Worm (Caenorhabditis elegans): ENCODE data around the gene C13F10.8.
A peak's percentile ranks its signal among the peaks of the same experiment; 100 is the strongest.

Gene C13F10.8

ce11 chrV:7223152-7223551, 2.3 kb upstream of the C13F10.8 start, which contains the start of gene C13F10.7:
TSS of gene C13F10.7 (minus strand) at chrV:7223252.
- TF ChIP-seq ztf-4 (tag; optimal IDR thresholded peaks at IDR 0.05), result no peak
- TF ChIP-seq pha-4 (tag; optimal IDR thresholded peaks at IDR 0.05), result no peak
- no peak for TF ChIP-seq hmg-11 (tag; optimal IDR thresholded peaks at IDR 0.05)
- TF ChIP-seq ceh-9 (tag; optimal IDR thresholded peaks at IDR 0.05), result no peak
- TF ChIP-seq nhr-25 (tag; optimal IDR thresholded peaks at IDR 0.05), result no peak
- TF ChIP-seq snpc-4 (tag; optimal IDR thresholded peaks at IDR 0.05), result no peak
- no peak for TF ChIP-seq nhr-28 (tag; optimal IDR thresholded peaks at IDR 0.05)
- TF ChIP-seq nhr-67 (tag; optimal IDR thresholded peaks at IDR 0.05), result no peak
- no peak for TF ChIP-seq fkh-2 (tag; optimal IDR thresholded peaks at IDR 0.05)
- no peak for TF ChIP-seq ceh-82 (tag; optimal IDR thresholded peaks at IDR 0.05)
- no peak for TF ChIP-seq elt-3 (tag; optimal IDR thresholded peaks at IDR 0.05)
- no peak for TF ChIP-seq mml-1 (tag; optimal IDR thresholded peaks at IDR 0.05)
- TF ChIP-seq tbx-2 (tag; optimal IDR thresholded peaks at IDR 0.05), result no peak
- TF ChIP-seq ama-1 (optimal IDR thresholded peaks at IDR 0.05), result no peak
- TF ChIP-seq ZK546.5 (tag; optimal IDR thresholded peaks at IDR 0.05), result no peak
- no peak for TF ChIP-seq nhr-43 (tag; optimal IDR thresholded peaks at IDR 0.05; ENCODE audit: poor library complexity, severe bottlenecking)
- no peak for TF ChIP-seq daf-12 (tag; optimal IDR thresholded peaks at IDR 0.05)
- TF ChIP-seq nhr-77 (tag; optimal IDR thresholded peaks at IDR 0.05), result no peak

DNA sequence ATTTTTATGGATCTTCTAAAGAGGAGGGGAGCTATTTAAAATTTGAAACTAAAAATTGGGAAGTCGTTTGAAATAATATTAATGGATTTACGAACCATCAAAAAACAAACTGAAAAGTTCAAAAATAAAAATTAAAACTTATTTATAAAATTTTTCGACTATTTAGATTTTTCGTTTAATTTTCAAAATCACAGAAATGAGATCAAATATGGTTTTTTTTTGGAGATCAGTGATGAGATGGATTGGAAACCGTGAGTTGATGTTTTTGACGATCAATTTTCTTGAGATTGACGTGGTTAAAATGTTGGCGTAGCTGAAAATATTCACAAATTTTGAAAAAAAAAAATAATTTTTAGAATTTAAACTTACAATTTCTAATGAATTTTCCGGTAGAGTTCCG, 1.8 kb downstream of the C13F10.8 start, which contains the start of gene C13F10.5:
Gene C13F10.5 (minus strand): TSS at position 101 of the 400 bp plus-strand sequence.
- TF ChIP-seq ztf-11 (tag; optimal IDR thresholded peaks at IDR 0.05), result no peak
- no peak for TF ChIP-seq lsy-12 (tag; optimal IDR thresholded peaks at IDR 0.05)
- no peak for TF ChIP-seq nhr-11 (tag; optimal IDR thresholded peaks at IDR 0.05)
- TF ChIP-seq jun-1 (tag; optimal IDR thresholded peaks at IDR 0.05), result no peak
- no peak for TF ChIP-seq lin-15B (tag; optimal IDR thresholded peaks at IDR 0.05)
- no peak for TF ChIP-seq nhr-28 (tag; optimal IDR thresholded peaks at IDR 0.05)
- TF ChIP-seq ceh-82 (tag; optimal IDR thresholded peaks at IDR 0.05), result no peak
- no peak for TF ChIP-seq ztf-4 (tag; optimal IDR thresholded peaks at IDR 0.05)
- no peak for TF ChIP-seq ceh-28 (tag; optimal IDR thresholded peaks at IDR 0.05)
- TF ChIP-seq fkh-10 (GFP tag; optimal IDR thresholded peaks at IDR 0.05), result no peak
- TF ChIP-seq nhr-67 (tag; optimal IDR thresholded peaks at IDR 0.05), result no peak
- TF ChIP-seq elt-1 (tag; optimal IDR thresholded peaks at IDR 0.05), result no peak
- TF ChIP-seq lin-39 (tag; optimal IDR thresholded peaks at IDR 0.05), result no peak
- TF ChIP-seq ceh-9 (tag; optimal IDR thresholded peaks at IDR 0.05), result no peak
- no peak for TF ChIP-seq hmg-11 (tag; optimal IDR thresholded peaks at IDR 0.05)

DNA sequence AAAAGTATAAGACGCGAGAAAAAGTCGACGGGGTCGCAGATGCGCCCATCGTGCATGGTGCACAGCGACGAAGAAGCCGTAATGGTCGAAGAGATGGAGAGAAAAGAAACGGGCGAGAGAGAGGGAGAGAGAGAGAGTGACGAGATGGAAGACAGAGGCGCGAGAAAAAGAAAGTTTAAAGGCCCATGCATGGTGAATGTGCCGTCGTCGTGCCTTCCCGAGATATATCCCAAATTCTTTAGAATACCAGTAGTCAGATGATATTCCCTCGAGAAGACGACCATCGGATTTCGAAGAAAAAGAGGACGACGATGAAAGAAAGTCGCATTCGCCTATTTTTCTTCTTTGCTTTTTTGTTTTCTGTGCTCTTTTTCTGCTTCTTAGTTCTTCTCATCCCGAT, 4.8 kb downstream of the C13F10.8 start:
- TF ChIP-seq nfya-1 (tag; optimal IDR thresholded peaks at IDR 0.05; ENCODE audit: insufficient read depth), result peak; percentile 46
- no peak for TF ChIP-seq nhr-237 (tag; optimal IDR thresholded peaks at IDR 0.05)
- TF ChIP-seq nhr-28 (tag; optimal IDR thresholded peaks at IDR 0.05), result no peak
- TF ChIP-seq elt-2 (tag; optimal IDR thresholded peaks at IDR 0.05), result no peak
- TF ChIP-seq pqm-1 (tag; optimal IDR thresholded peaks at IDR 0.05), result no peak
- peak; percentile 28 for TF ChIP-seq lin-15B (tag; optimal IDR thresholded peaks at IDR 0.05)
- peak; percentile 16 for TF ChIP-seq lin-39 (tag; optimal IDR thresholded peaks at IDR 0.05)
- no peak for TF ChIP-seq ZK546.5 (tag; optimal IDR thresholded peaks at IDR 0.05)
- TF ChIP-seq fos-1 (tag; optimal IDR thresholded peaks at IDR 0.05), result no peak
- no peak for TF ChIP-seq nhr-76 (tag; optimal IDR thresholded peaks at IDR 0.05)
- no peak for TF ChIP-seq elt-1 (tag; optimal IDR thresholded peaks at IDR 0.05)
- no peak for TF ChIP-seq unc-62 (GFP tag; optimal IDR thresholded peaks at IDR 0.05)
- TF ChIP-seq zag-1 (tag; optimal IDR thresholded peaks at IDR 0.05), result no peak
- TF ChIP-seq nhr-23 (tag; optimal IDR thresholded peaks at IDR 0.05), result no peak
- TF ChIP-seq tbx-2 (tag; optimal IDR thresholded peaks at IDR 0.05), result no peak
- TF ChIP-seq hmg-11 (tag; optimal IDR thresholded peaks at IDR 0.05), result peak; percentile 44
- TF ChIP-seq fkh-10 (GFP tag; optimal IDR thresholded peaks at IDR 0.05), result no peak
- no peak for TF ChIP-seq ztf-4 (tag; optimal IDR thresholded peaks at IDR 0.05)
- TF ChIP-seq ceh-9 (tag; optimal IDR thresholded peaks at IDR 0.05), result no peak
- TF ChIP-seq nhr-25 (tag; optimal IDR thresholded peaks at IDR 0.05), result no peak
- no peak for TF ChIP-seq elt-3 (tag; optimal IDR thresholded peaks at IDR 0.05)
- TF ChIP-seq ama-1 (optimal IDR thresholded peaks at IDR 0.05), result no peak
- TF ChIP-seq mdl-1 (tag; optimal IDR thresholded peaks at IDR 0.05), result no peak
- no peak for TF ChIP-seq ceh-28 (tag; optimal IDR thresholded peaks at IDR 0.05)
- TF ChIP-seq fkh-2 (tag; optimal IDR thresholded peaks at IDR 0.05), result no peak
- TF ChIP-seq unc-39 (tag; optimal IDR thresholded peaks at IDR 0.05), result no peak
- TF ChIP-seq nhr-43 (tag; optimal IDR thresholded peaks at IDR 0.05; ENCODE audit: poor library complexity, severe bottlenecking), result no peak
- TF ChIP-seq egl-27 (tag; optimal IDR thresholded peaks at IDR 0.05), result no peak
- TF ChIP-seq nhr-67 (tag; optimal IDR thresholded peaks at IDR 0.05), result no peak
- no peak for TF ChIP-seq egl-5 (tag; optimal IDR thresholded peaks at IDR 0.05)
- no peak for TF ChIP-seq skn-1 (tag; optimal IDR thresholded peaks at IDR 0.05)
- no peak for TF ChIP-seq pha-4 (tag; optimal IDR thresholded peaks at IDR 0.05)
- peak; percentile 11 for TF ChIP-seq snpc-4 (tag; optimal IDR thresholded peaks at IDR 0.05)
- no peak for TF ChIP-seq mml-1 (tag; optimal IDR thresholded peaks at IDR 0.05)

All from whole organism, L3 larva.